Fruit fly (Drosophila melanogaster) S2 (cell line): ENCODE measurements around the gene CG8001.
A peak's percentile ranks its signal among the peaks of the same experiment; 100 is the strongest.

Experiments
- CG8478 ChIP-seq: fragments of >200 bp; optimal IDR thresholded peaks from 2 replicates; lab custom pipeline; 2018
- CTCF ChIP-seq, 2 experiments: fragments of >200 bp; optimal IDR thresholded peaks; 2 replicates each; lab custom pipeline; 2018

CG8001 gene

dm6 chr3L:1756143-1756542, at the start of gene CG8001:
Gene CG8001, plus strand, starts transcription at chr3L:1756159.
- no peak for TF ChIP-seq CG8478 (lab: Kevin White, UChicago)
- TF ChIP-seq CTCF (optimal IDR thresholded peaks at IDR 0.05; lab: Kevin White, UChicago): no peak

- TF ChIP-seq CTCF (optimal IDR thresholded peaks at IDR 0.05; lab: Kevin White, UChicago) (no peak), CG8478 (lab: Kevin White, UChicago) (no peak)
Observed at dm6 chr3L:1709161-1709560, 46.8 kb upstream of the CG8001 start.

- no peak for TF ChIP-seq CTCF (optimal IDR thresholded peaks at IDR 0.05; lab: Kevin White, UChicago)
- TF ChIP-seq CG8478 (lab: Kevin White, UChicago): no peak
Observed at dm6 chr3L:1710562-1710961, 45.4 kb upstream of the CG8001 start.

dm6 chr3L:1711218-1711617, 44.7 kb upstream of the CG8001 start:
- TF ChIP-seq CTCF (optimal IDR thresholded peaks at IDR 0.05; lab: Kevin White, UChicago): no peak
- no peak for TF ChIP-seq CG8478 (lab: Kevin White, UChicago)

DNA sequence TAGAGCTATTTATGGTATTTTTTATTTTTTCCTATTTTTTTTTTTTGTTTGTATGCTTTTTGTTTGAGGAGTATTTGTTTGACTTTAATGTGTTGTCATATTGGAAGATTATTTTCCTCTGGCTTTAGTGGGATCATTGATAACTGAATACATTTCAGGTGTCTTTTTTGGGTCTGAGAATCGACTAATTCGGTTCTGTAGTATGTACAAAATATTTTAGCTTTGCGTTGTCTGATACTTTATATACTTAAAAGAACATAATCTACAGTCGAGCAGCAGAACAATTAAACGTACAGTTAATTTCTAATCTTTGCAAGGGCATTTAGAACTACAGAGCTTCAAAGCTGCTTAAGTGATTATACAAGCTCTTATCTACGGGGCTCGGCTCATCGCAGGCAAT, 32.9 kb upstream of the CG8001 start, which contains the start of gene CG18171:
Gene CG18171 (minus strand): TSS at position 101 of the 400 bp plus-strand sequence.
- TF ChIP-seq CG8478 (lab: Kevin White, UChicago) (no peak), CTCF (optimal IDR thresholded peaks at IDR 0.05; lab: Kevin White, UChicago) (no peak)

- TF ChIP-seq CG8478 (lab: Kevin White, UChicago) (no peak), CTCF (optimal IDR thresholded peaks at IDR 0.05; lab: Kevin White, UChicago) (no peak)
Observed at dm6 chr3L:1724090-1724489, 31.9 kb upstream of the CG8001 start, which contains the start of gene CG12035. Gene CG12035, plus strand, starts transcription at chr3L:1724390.

dm6 chr3L:1726747-1727146, 29.2 kb upstream of the CG8001 start:
- TF ChIP-seq CTCF (optimal IDR thresholded peaks at IDR 0.05; lab: Kevin White, UChicago) (no peak), CG8478 (lab: Kevin White, UChicago) (no peak)

- no peak for TF ChIP-seq CTCF (optimal IDR thresholded peaks at IDR 0.05; lab: Kevin White, UChicago)
- no peak for TF ChIP-seq CG8478 (lab: Kevin White, UChicago)
Observed at dm6 chr3L:1727431-1727830, 28.5 kb upstream of the CG8001 start.

- no peak for TF ChIP-seq CTCF (optimal IDR thresholded peaks at IDR 0.05; lab: Kevin White, UChicago)
- TF ChIP-seq CG8478 (lab: Kevin White, UChicago): no peak
Observed at dm6 chr3L:1729380-1730159, 26.4 kb upstream of the CG8001 start.

- TF ChIP-seq CG8478 (lab: Kevin White, UChicago) (no peak), CTCF (optimal IDR thresholded peaks at IDR 0.05; lab: Kevin White, UChicago) (no peak)
Observed at dm6 chr3L:1730160-1730595, 25.8 kb upstream of the CG8001 start.

DNA sequence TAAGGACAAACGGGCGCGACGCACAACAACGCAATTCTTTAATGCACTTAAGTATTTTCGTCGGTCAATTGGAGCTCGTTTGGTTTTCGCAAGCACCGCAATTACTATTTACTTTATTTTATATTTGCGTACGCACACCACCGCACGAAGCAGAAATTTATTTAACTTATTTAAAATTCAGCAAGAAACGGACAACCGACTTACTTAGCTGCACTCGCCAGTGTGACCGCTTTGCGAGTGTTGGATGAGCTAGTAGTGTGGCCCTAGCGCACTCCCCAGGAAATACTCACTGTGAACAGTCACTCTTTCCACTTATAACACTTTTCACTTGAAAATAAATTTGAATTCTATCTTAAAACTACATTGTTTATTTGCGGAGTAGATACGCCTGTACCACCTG, 25.1 kb upstream of the CG8001 start, which contains the start of gene drpr:
Gene drpr (minus strand): TSS at position 235 of the 400 bp plus-strand sequence.
- TF ChIP-seq CG8478 (lab: Kevin White, UChicago) (no peak), CTCF (optimal IDR thresholded peaks at IDR 0.05; lab: Kevin White, UChicago) (peak; percentile 24 to 40)

DNA sequence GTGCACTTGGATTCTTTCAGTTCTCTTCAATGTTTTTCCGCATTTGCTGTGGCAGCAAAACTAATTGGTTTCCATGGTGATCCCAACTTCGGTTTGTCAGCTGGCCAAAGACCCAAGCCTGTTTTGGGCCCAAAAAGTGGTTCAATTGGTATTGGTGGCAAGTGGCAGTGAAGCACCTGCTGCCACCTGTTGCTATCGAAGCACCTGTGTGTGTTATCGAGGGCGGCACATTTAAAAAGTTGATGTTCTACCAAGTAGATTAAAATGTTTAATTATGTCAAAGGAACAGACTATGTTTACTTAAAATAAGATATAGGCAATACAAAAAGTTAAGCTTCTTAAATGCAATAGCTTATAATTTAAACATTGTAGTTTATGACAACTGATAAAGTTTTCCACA, 20.4 kb upstream of the CG8001 start, which contains the start of gene Oseg4:
Gene Oseg4 (minus strand): TSS at position 165 of the 400 bp plus-strand sequence.
- TF ChIP-seq CG8478 (lab: Kevin White, UChicago) (no peak), CTCF (optimal IDR thresholded peaks at IDR 0.05; lab: Kevin White, UChicago) (no peak)

DNA sequence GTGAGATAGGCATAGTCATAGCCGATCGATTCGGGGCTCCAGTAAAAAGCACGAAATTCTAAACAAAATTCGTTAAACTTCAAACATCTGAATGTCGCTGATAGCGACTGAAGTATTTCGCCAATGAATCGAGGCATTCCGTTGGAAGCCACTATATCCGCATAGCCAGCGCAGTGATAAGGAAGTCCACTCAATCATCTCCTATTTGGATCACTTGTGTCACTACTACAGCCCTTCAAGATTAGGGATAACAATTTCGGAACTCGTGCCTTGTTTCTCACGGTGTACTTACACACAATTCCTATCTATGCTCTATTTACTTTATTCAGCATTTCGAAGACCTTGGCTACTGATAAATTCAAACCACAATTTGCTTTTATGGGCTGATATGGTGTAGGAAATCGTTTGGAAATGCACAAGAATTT, 18.0 kb upstream of the CG8001 start, which contains the start of gene PIG-Wb:
Gene PIG-Wb (minus strand): TSS at position 209 of the 425 bp plus-strand sequence.
- no peak for TF ChIP-seq CTCF (optimal IDR thresholded peaks at IDR 0.05; lab: Kevin White, UChicago)
- no peak for TF ChIP-seq CG8478 (lab: Kevin White, UChicago)

dm6 chr3L:1738375-1739328, 17.3 kb upstream of the CG8001 start, which contains the start of gene Gk2:
Gene Gk2, plus strand, starts transcription at chr3L:1738407.
- TF ChIP-seq CG8478 (lab: Kevin White, UChicago) (no peak), CTCF (optimal IDR thresholded peaks at IDR 0.05; lab: Kevin White, UChicago) (peak in 1 of 2 experiments; percentile 20)
